Worm (Caenorhabditis elegans) whole organism, young adult: ENCODE data around the gene cyp-33C2.

Experiments used
- B0336.3 ChIP-seq: fragments of 200-800 bp; sonication (Bioruptor generic); IDR thresholded peaks from 2 replicates; pipeline ENCODE4 v1.3.6; 2022; ENCODE audit warnings: missing genetic modification characterization, missing compliant biosample characterization
- F10E7.11 ChIP-seq: sonication (generic microtip); optimal IDR thresholded peaks from 2 replicates; lab custom pipeline; 2017; ENCODE audit warnings: mild to moderate bottlenecking, missing genetic modification characterization, moderate library complexity, missing compliant biosample characterization
- F37B4.10 ChIP-seq: fragments of 200-800 bp; sonication (Bioruptor generic); IDR thresholded peaks from 2 replicates; pipeline ENCODE4 v1.3.6; 2022; ENCODE audit warnings: missing genetic modification characterization, missing compliant biosample characterization
- F57A8.1 ChIP-seq: fragments of 200-800 bp; sonication (Bioruptor generic); optimal IDR thresholded peaks from 2 replicates; lab custom pipeline; 2018; ENCODE audit warnings: mild to moderate bottlenecking, missing genetic modification characterization, moderate library complexity, missing compliant biosample characterization
- F57C9.4 ChIP-seq: sonication (generic microtip); optimal IDR thresholded peaks from 2 replicates; lab custom pipeline; 2017; ENCODE audit warnings: mild to moderate bottlenecking, missing genetic modification characterization, missing compliant biosample characterization
- T26A5.8 ChIP-seq: sonication (generic microtip); optimal IDR thresholded peaks from 2 replicates; lab custom pipeline; 2016; ENCODE audit warnings: missing genetic modification characterization, missing compliant biosample characterization
- Y53G8AR.9 ChIP-seq: fragments of 200-800 bp; sonication (Bioruptor generic); conservative IDR thresholded peaks from 2 replicates; pipeline ENCODE4 v1.3.6; 2022; ENCODE audit warnings: missing genetic modification reagents, missing genetic modification characterization, missing compliant biosample characterization
- Y79H2A.3 ChIP-seq: fragments of 200-800 bp; sonication (Bioruptor generic); conservative IDR thresholded peaks from 2 replicates; pipeline ENCODE4 v1.3.6; 2022; ENCODE audit warnings: missing genetic modification reagents, missing genetic modification characterization, missing compliant biosample characterization
- akir-1 ChIP-seq: fragments of 200-800 bp; sonication (Bioruptor generic); optimal IDR thresholded peaks from 2 replicates; lab custom pipeline; 2018; ENCODE audit warnings: mild to moderate bottlenecking, missing genetic modification characterization, moderate library complexity, missing compliant biosample characterization
- ama-1 ChIP-seq, 3 experiments: fragments of 150-350 bp in 1 of 3; sonication (generic microtip) in 2 of 3; optimal IDR thresholded peaks; 2 replicates each; lab custom pipeline; 2014 to 2018; ENCODE audit warnings: missing biosample characterization in 2 of 3, missing genetic modification characterization in 2 of 3, missing genetic modification reagents in 2 of 3
- attf-5 ChIP-seq: fragments of 200-800 bp; sonication (Bioruptor generic); optimal IDR thresholded peaks from 2 replicates; lab custom pipeline; 2018; ENCODE audit warnings: mild to moderate bottlenecking, missing genetic modification characterization, missing compliant biosample characterization
- cebp-1 ChIP-seq, 2 experiments: fragments of 200-800 bp in 1 of 2; sonication (Bioruptor generic) in 1 of 2; sonication (generic microtip) in 1 of 2; IDR thresholded peaks in 1 of 2; optimal IDR thresholded peaks in 1 of 2; 2 replicates each; pipeline versions ENCODE4 v1.3.6 to Lab custom; 2017 to 2022; ENCODE audit warnings: missing compliant biosample characterization in 2 of 2, missing genetic modification characterization in 2 of 2, mild to moderate bottlenecking in 1 of 2, missing genetic modification reagents in 1 of 2, moderate library complexity in 1 of 2
- ceh-100 ChIP-seq: fragments of 200-800 bp; sonication (Bioruptor generic); IDR thresholded peaks from 2 replicates; pipeline ENCODE4 v1.3.6; 2022; ENCODE audit warnings: missing genetic modification reagents, missing genetic modification characterization, missing compliant biosample characterization
- chd-7 ChIP-seq: sonication (generic microtip); optimal IDR thresholded peaks from 2 replicates; lab custom pipeline; 2016; ENCODE audit warnings: mild to moderate bottlenecking, missing genetic modification characterization, moderate library complexity, missing compliant biosample characterization
- dpl-1 ChIP-seq: fragments of 150-350 bp; optimal IDR thresholded peaks from 2 replicates; lab custom pipeline; 2014; ENCODE audit warnings: missing biosample characterization, missing genetic modification reagents, missing genetic modification characterization
- efl-1 ChIP-seq: fragments of 150-350 bp; optimal IDR thresholded peaks from 2 replicates; lab custom pipeline; 2014; ENCODE audit warnings: missing biosample characterization, missing genetic modification reagents, missing genetic modification characterization
- egl-18 ChIP-seq: fragments of 200-800 bp; sonication (Bioruptor generic); IDR thresholded peaks from 2 replicates; pipeline ENCODE4 v1.3.6; 2022; ENCODE audit warnings: missing genetic modification reagents, missing genetic modification characterization, missing compliant biosample characterization
- him-1 ChIP-seq: sonication (generic microtip); optimal IDR thresholded peaks from 2 replicates; lab custom pipeline; 2016; ENCODE audit warnings: missing genotype, missing genetic modification reagents, missing genetic modification characterization, missing compliant biosample characterization
- hmg-20 ChIP-seq: fragments of 200-800 bp; sonication (Bioruptor generic); IDR thresholded peaks from 2 replicates; pipeline ENCODE4 v1.3.6; 2022; ENCODE audit warnings: missing genetic modification reagents, missing genetic modification characterization, missing compliant biosample characterization
- lag-1 ChIP-seq: fragments of 200-800 bp; sonication (Bioruptor generic); IDR thresholded peaks from 2 replicates; pipeline ENCODE4 v1.3.6; 2022; ENCODE audit warnings: missing genetic modification reagents, missing genetic modification characterization, missing compliant biosample characterization
- let-526 ChIP-seq: fragments of 200-800 bp; sonication (Bioruptor generic); IDR thresholded peaks from 2 replicates; pipeline ENCODE4 v1.3.6; 2022; ENCODE audit warnings: missing genetic modification reagents, missing genetic modification characterization, missing compliant biosample characterization
- lin-26 ChIP-seq: fragments of 200-800 bp; sonication (Bioruptor generic); IDR thresholded peaks from 2 replicates; pipeline ENCODE4 v1.3.6; 2022; ENCODE audit warnings: missing genetic modification reagents, missing genetic modification characterization, missing compliant biosample characterization
- lin-35 ChIP-seq, 3 experiments: fragments of 150-350 bp in 2 of 3; sonication (generic microtip) in 1 of 3; optimal IDR thresholded peaks; 2 replicates each; lab custom pipeline; 2014 to 2018; ENCODE audit warnings: missing biosample characterization in 3 of 3, missing genetic modification characterization in 3 of 3, missing genetic modification reagents in 3 of 3
- madf-8 ChIP-seq: fragments of 200-800 bp; sonication (Bioruptor generic); conservative IDR thresholded peaks from 2 replicates; pipeline ENCODE4 v1.3.6; 2022; ENCODE audit warnings: missing genetic modification reagents, missing genetic modification characterization, missing compliant biosample characterization
- mes-4 ChIP-seq: sonication (generic microtip); optimal IDR thresholded peaks from 2 replicates; lab custom pipeline; 2016; ENCODE audit warnings: missing genotype, missing genetic modification characterization, missing compliant biosample characterization
- nfya-1 ChIP-seq: sonication (generic microtip); optimal IDR thresholded peaks from 2 replicates; lab custom pipeline; 2017; ENCODE audit warnings: antibody characterized with exemption, missing compliant biosample characterization, missing genetic modification characterization, borderline replicate concordance; ENCODE audit not compliant: insufficient read depth
- nhr-120 ChIP-seq: fragments of 200-800 bp; sonication (Bioruptor generic); IDR thresholded peaks from 2 replicates; pipeline ENCODE4 v1.3.6; 2022; ENCODE audit warnings: missing genetic modification characterization, missing compliant biosample characterization
- nhr-27 ChIP-seq: fragments of 200-800 bp; sonication (Bioruptor generic); optimal IDR thresholded peaks from 2 replicates; lab custom pipeline; 2018; ENCODE audit warnings: mild to moderate bottlenecking, missing genetic modification characterization, moderate library complexity, missing compliant biosample characterization
- nhr-80 ChIP-seq: sonication (generic microtip); optimal IDR thresholded peaks from 2 replicates; lab custom pipeline; 2016; ENCODE audit warnings: missing genetic modification characterization, missing compliant biosample characterization
- sea-2 ChIP-seq: fragments of 200-800 bp; sonication (Bioruptor generic); IDR thresholded peaks from 2 replicates; pipeline ENCODE4 v1.3.6; 2022; ENCODE audit warnings: missing genetic modification characterization, missing compliant biosample characterization
- snpc-3.4 ChIP-seq: sonication (generic microtip); optimal IDR thresholded peaks from 2 replicates; lab custom pipeline; 2017; ENCODE audit warnings: missing genetic modification characterization, mild to moderate bottlenecking, missing compliant biosample characterization, antibody characterized with exemption, moderate library complexity, missing genotype, missing genetic modification reagents
- tbx-9 ChIP-seq: sonication (generic microtip); optimal IDR thresholded peaks from 2 replicates; lab custom pipeline; 2016; ENCODE audit warnings: borderline replicate concordance, missing genetic modification characterization, inconsistent platforms, missing compliant biosample characterization
- zfh-2 ChIP-seq: fragments of 200-800 bp; sonication (Bioruptor generic); conservative IDR thresholded peaks from 2 replicates; pipeline ENCODE4 v1.3.6; 2022; ENCODE audit warnings: missing genetic modification reagents, missing genetic modification characterization, missing compliant biosample characterization
- ztf-26 ChIP-seq: sonication (generic microtip); optimal IDR thresholded peaks from 2 replicates; lab custom pipeline; 2017; ENCODE audit warnings: missing genetic modification characterization, missing compliant biosample characterization

The cyp-33C2 gene

DNA sequence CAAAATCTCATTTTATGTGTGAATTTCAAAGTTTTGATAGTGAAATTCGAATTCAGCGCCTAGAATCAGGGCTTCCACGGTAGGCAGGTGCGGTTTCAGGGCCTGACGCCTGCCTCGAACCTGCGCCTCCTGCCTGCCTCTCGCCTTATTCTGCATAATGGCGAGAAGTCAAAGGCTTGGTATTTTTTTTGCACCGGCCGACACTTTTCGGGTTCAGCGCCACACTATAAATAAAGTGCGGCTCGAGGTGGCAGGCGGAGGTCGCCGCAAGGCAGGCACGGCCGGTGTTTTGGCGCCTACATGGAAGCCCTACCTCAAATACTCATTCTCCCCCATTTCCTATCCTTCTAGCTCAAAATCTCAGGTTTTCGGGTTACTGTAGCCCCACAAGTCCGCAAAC lies 17.1 kb downstream of the cyp-33C2 start:
- TF ChIP-seq zfh-2 (GFP tag; lab: Robert Waterston, UW) (peak; percentile 63), F57A8.1 (no peak), akir-1 (GFP tag; lab: Kevin White, UChicago) (no peak), nfya-1 (tag; lab: Kevin White, UChicago) (no peak)
- TF ChIP-seq, all 124 proteins: peak for 1

DNA sequence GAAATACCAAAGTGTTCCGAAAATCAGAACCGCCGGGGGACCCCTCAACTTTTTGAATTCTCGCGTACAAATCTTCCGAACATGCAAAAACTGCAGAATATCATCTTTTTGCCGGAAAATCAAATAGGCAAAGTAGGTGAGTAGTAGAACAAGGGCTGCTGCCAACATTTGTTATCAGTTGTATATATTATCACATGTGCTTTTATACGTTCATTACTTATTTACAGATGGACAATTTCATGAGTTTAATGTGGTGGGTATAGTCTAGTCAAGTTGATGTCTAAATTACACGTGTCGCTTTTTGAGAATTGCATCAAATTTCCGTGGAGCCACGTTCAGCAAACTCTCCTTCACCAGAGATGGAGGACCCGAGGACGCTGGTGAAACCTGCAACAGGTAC lies 18.0 kb downstream of the cyp-33C2 start, which contains the start of gene cyp-32B1:
Gene cyp-32B1 (minus strand): TSS at position 176 of the 400 bp plus-strand sequence.
- no peak for TF ChIP-seq efl-1 (GFP tag; lab: Kevin White, UChicago)
- no peak for TF ChIP-seq F57C9.4 (tag; lab: Kevin White, UChicago)
- TF ChIP-seq nhr-80 (tag; lab: Kevin White, UChicago), result peak; percentile 24

- TF ChIP-seq sea-2 (GFP tag; lab: Robert Waterston, UW), result no peak
- TF ChIP-seq Y79H2A.3 (GFP tag; lab: Robert Waterston, UW), result no peak
- no peak for TF ChIP-seq cebp-1 (GFP tag; IDR thresholded peaks at IDR 0.05; lab: Robert Waterston, UW)
- no peak for TF ChIP-seq cebp-1 (tag; optimal IDR thresholded peaks at IDR 0.05; lab: Kevin White, UChicago)
- TF ChIP-seq nhr-27, result no peak
- no peak for TF ChIP-seq hmg-20
- TF ChIP-seq ceh-100 (GFP tag; lab: Robert Waterston, UW), result no peak
- TF ChIP-seq chd-7 (tag; lab: Kevin White, UChicago), result no peak
- no peak for TF ChIP-seq mes-4 (tag; lab: Kevin White, UChicago)
- no peak for TF ChIP-seq lin-26 (GFP tag; lab: Robert Waterston, UW)
- TF ChIP-seq dpl-1 (GFP tag; lab: Kevin White, UChicago), result no peak
- TF ChIP-seq zfh-2 (GFP tag; lab: Robert Waterston, UW), result no peak
- TF ChIP-seq ztf-26 (tag; lab: Kevin White, UChicago), result no peak
- no peak for TF ChIP-seq ama-1 (optimal IDR thresholded peaks at IDR 0.05; lab: Kevin White, UChicago)
- TF ChIP-seq ama-1 (GFP tag; optimal IDR thresholded peaks at IDR 0.05; lab: Kevin White, UChicago), result no peak
- TF ChIP-seq tbx-9 (tag; lab: Kevin White, UChicago), result no peak
- no peak for TF ChIP-seq T26A5.8 (tag; lab: Kevin White, UChicago)
Observed at ce11 chrV:2204080-2204479, 20.8 kb downstream of the cyp-33C2 start, which contains the start of gene cyp-33C12. cyp-33C12 (minus strand) TSS chrV:2204400.

DNA sequence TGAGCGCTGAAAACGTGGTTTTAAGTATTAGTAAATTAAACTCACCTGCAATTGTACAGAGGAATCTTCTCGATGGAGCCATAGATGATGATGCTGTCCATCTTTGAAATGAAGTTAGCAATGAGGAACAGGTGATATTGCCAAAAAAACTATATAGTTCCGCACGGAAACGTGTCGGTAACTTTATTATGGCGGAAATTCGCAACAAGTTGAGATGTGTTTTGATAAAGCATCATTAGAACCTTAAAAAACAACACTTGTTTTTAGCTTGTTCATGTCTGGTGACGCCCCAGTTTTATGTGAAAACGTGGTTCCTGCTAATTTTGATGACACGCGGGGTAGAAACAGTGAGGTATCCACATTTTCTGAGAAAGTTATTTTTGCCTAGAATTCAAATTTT lies 22.9 kb downstream of the cyp-33C2 start, which contains the start of gene srt-40:
Gene srt-40 (minus strand): TSS at position 101 of the 400 bp plus-strand sequence.
- TF ChIP-seq Y53G8AR.9 (no peak), lag-1 (GFP tag; lab: Robert Waterston, UW) (no peak), dpl-1 (GFP tag; lab: Kevin White, UChicago) (no peak), let-526 (no peak), madf-8 (GFP tag; lab: Robert Waterston, UW) (no peak), B0336.3 (GFP tag; lab: Robert Waterston, UW) (no peak), F37B4.10 (GFP tag; lab: Robert Waterston, UW) (no peak), snpc-3.4 (no peak), ceh-100 (GFP tag; lab: Robert Waterston, UW) (no peak), F10E7.11 (tag; lab: Kevin White, UChicago) (no peak), attf-5 (no peak), nhr-120 (GFP tag; lab: Robert Waterston, UW) (no peak), him-1 (no peak), egl-18 (GFP tag; lab: Robert Waterston, UW) (no peak), lin-35 (GFP tag; optimal IDR thresholded peaks at IDR 0.05; lab: Kevin White, UChicago) (no peak)
